Worm (Caenorhabditis elegans) whole organism, L4 larva: ENCODE measurements around the gene K08D10.10.

Source experiments
- dmd-9 ChIP-seq: fragments of 200-800 bp; sonication (Bioruptor generic); IDR thresholded peaks from 2 replicates; pipeline ENCODE4 v1.3.6; 2022; ENCODE audit warnings: missing genetic modification reagents, missing genetic modification characterization, missing compliant biosample characterization
- nhr-237 ChIP-seq: sonication (generic microtip); optimal IDR thresholded peaks from 2 replicates; lab custom pipeline; 2017; ENCODE audit warnings: missing biosample characterization, missing genetic modification characterization
- nhr-28 ChIP-seq: fragments of 150-350 bp; optimal IDR thresholded peaks from 2 replicates; lab custom pipeline; 2014; ENCODE audit warnings: missing biosample characterization, missing genetic modification characterization
- nhr-76 ChIP-seq: fragments of 150-350 bp; optimal IDR thresholded peaks from 2 replicates; lab custom pipeline; 2014; ENCODE audit warnings: missing biosample characterization, missing genetic modification characterization
- ztf-11 ChIP-seq: fragments of 150-350 bp; optimal IDR thresholded peaks from 2 replicates; lab custom pipeline; 2014; ENCODE audit warnings: missing biosample characterization, missing genetic modification characterization

DNA sequence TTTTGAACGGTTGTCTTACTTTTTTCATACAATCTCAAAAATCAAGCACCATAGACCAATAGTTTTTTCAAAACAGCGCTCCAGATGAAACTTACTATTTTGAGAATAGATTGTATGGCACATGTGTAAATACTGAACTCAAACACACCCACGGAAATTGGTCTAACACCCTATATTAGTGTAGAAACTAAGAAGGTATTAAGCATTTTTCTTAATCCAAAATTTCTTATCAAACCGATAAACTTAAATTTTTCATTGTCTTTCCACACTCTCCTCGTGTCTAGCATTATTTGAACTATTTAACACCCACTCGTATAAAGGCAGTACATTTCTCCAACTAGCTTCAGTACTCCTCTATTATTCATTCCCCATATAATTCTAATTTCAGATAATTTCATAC, 1.9 kb upstream of the K08D10.10 start:
- TF ChIP-seq nhr-237 (tag; lab: Kevin White, UChicago) (no peak), ztf-11 (tag; lab: Kevin White, UChicago) (no peak), dmd-9 (GFP tag; lab: Robert Waterston, UW) (no peak), nhr-28 (tag; lab: Kevin White, UChicago) (no peak), nhr-76 (tag; lab: Kevin White, UChicago) (no peak)
